Worm (Caenorhabditis elegans): Measurements from ENCODE around the gene arrd-2.

DNA sequence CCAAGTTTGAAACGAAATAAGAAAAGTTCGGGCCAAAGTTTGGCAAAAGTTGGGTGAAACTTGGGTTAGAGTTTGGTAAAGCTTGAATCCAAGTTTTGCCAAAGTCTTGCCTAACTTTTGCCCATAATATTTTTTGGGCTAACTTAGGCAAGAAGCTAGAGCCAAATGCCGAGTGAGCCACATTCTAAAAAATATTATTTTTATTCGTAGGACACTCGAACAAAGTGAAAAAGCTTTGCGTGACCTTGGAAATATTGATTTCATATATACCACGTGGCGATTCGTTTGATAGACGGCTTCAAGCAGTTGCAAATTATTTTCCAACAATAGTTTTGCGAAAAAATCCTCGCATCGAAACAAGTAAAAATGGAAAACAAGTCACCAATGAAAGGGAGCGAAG is 3.7 kb upstream of the arrd-2 start, which contains the start of gene Y51B9A.5:
- TF ChIP-seq pat-9 (tag; optimal IDR thresholded peaks at IDR 0.05) (no peak), ama-1 (optimal IDR thresholded peaks at IDR 0.05) (no peak), nhr-11 (tag; optimal IDR thresholded peaks at IDR 0.05) (no peak)
